Worm (Caenorhabditis elegans): ENCODE data around the gene snai-1.

- TF ChIP-seq W03F9.2 (tag; optimal IDR thresholded peaks at IDR 0.05) (no peak), dao-5 (tag; optimal IDR thresholded peaks at IDR 0.05) (no peak), him-1 (tag; optimal IDR thresholded peaks at IDR 0.05) (no peak)
Measured at ce11 chrIV:330523-330922, 17.0 kb upstream of the snai-1 start, which contains the start of gene F18F11.4.
